Fruit fly (Drosophila melanogaster): ENCODE data around the gene CG34376.
A peak's percentile ranks its signal among the peaks of the same experiment; 100 is the strongest.

CG34376 gene

DNA sequence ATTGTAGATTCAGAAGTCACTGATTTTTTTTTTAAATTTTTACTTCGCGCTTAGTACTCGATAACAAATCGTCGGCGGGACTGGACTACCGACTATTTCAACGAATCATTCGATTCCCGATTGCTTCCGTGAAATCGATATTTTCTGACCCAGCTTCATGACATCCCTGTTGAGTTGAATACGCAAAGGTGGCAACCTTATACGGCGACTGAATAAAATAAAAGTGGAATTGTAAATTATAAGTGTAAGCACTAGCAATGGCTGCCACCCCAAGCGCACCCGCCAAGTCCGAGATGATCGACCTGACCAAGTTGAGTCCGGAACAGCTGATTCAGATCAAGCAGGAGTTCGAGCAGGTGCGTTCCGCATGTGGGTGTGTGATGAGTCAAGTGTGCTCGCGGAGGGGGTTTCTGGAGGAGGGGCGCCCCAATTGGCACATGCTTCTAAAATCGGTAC, 39.2 kb downstream of the CG34376 start, which contains the start of gene Pfdn5 (continued):
- TF ChIP-seq gsb-n (tag; optimal IDR thresholded peaks at IDR 0.05) (no peak), vnd (GFP tag; IDR thresholded peaks at IDR 0.05; ENCODE audit: partially characterized antibody) (peak; percentile 79), CG3281 (GFP tag; optimal IDR thresholded peaks at IDR 0.05) (no peak), Nf-YC (tag; optimal IDR thresholded peaks at IDR 0.05) (no peak), fd102C (GFP tag; optimal IDR thresholded peaks at IDR 0.05) (no peak), gfzf (GFP tag; optimal IDR thresholded peaks at IDR 0.05) (peak; percentile 38), sob (GFP tag; IDR thresholded peaks at IDR 0.05) (no peak), CG10431 (GFP tag; optimal IDR thresholded peaks at IDR 0.05) (no peak), CG12104 (GFP tag; optimal IDR thresholded peaks at IDR 0.05) (no peak), nom (GFP tag; optimal IDR thresholded peaks at IDR 0.05) (no peak), pan (optimal IDR thresholded peaks at IDR 0.05) (no peak), pan (GFP tag; optimal IDR thresholded peaks at IDR 0.05 in 1 of 2, IDR thresholded peaks at IDR 0.05 in 1 of 2) (no peak), Hr39 (optimal IDR thresholded peaks at IDR 0.05) (no peak), CG9215 (GFP tag; IDR thresholded peaks at IDR 0.05) (no peak), CG17568 (GFP tag; optimal IDR thresholded peaks at IDR 0.05) (no peak), Tbp (GFP tag; optimal IDR thresholded peaks at IDR 0.05) (no peak), CG7928 (GFP tag; optimal IDR thresholded peaks at IDR 0.05) (peak; percentile 53), dm (GFP tag; optimal IDR thresholded peaks at IDR 0.05) (peak; percentile 73), CG6254 (GFP tag; optimal IDR thresholded peaks at IDR 0.05) (no peak), vvl (GFP tag; IDR thresholded peaks at IDR 0.05) (no peak), CG32532 (GFP tag; IDR thresholded peaks at IDR 0.05) (no peak), CG42726 (GFP tag; IDR thresholded peaks at IDR 0.05; ENCODE audit: partially characterized antibody) (no peak), jigr1 (GFP tag; IDR thresholded peaks at IDR 0.05) (no peak), CG16863 (GFP tag; optimal IDR thresholded peaks at IDR 0.05) (no peak), dati (GFP tag; IDR thresholded peaks at IDR 0.05) (no peak), Atf3 (GFP tag; optimal IDR thresholded peaks at IDR 0.05) (no peak), CG9437 (GFP tag; optimal IDR thresholded peaks at IDR 0.05) (no peak), mirr (GFP tag; optimal IDR thresholded peaks at IDR 0.05) (no peak), fru (optimal IDR thresholded peaks at IDR 0.05) (no peak), eve (GFP tag; optimal IDR thresholded peaks at IDR 0.05) (no peak), CG4424 (GFP tag; optimal IDR thresholded peaks at IDR 0.05) (no peak), CG8359 (GFP tag; optimal IDR thresholded peaks at IDR 0.05; ENCODE audit: borderline replicate concordance) (no peak), Atf6 (GFP tag; IDR thresholded peaks at IDR 0.05) (no peak), nmo (GFP tag; optimal IDR thresholded peaks at IDR 0.05) (no peak), CoRest (tag; optimal IDR thresholded peaks at IDR 0.05) (no peak), CG43689 (GFP tag; IDR thresholded peaks at IDR 0.05) (no peak), prd (optimal IDR thresholded peaks at IDR 0.05) (no peak), prd (GFP tag; IDR thresholded peaks at IDR 0.05) (no peak), crp (GFP tag; optimal IDR thresholded peaks at IDR 0.05) (peak in 1 of 2 experiments; percentile 38), CG17802 (tag; optimal IDR thresholded peaks at IDR 0.05) (no peak), hbn (GFP tag; IDR thresholded peaks at IDR 0.05; ENCODE audit: partially characterized antibody) (peak; percentile 74), MESR4 (GFP tag; optimal IDR thresholded peaks at IDR 0.05) (peak; percentile 98), CG7745 (tag; optimal IDR thresholded peaks at IDR 0.05) (no peak), bcd (GFP tag; optimal IDR thresholded peaks at IDR 0.05) (no peak), pzg (GFP tag; optimal IDR thresholded peaks at IDR 0.05) (peak; percentile 93), CG12391 (tag; optimal IDR thresholded peaks at IDR 0.05) (no peak), CTCF (GFP tag; optimal IDR thresholded peaks at IDR 0.05) (no peak), CG16815 (GFP tag; optimal IDR thresholded peaks at IDR 0.05) (no peak), Antp (GFP tag; optimal IDR thresholded peaks at IDR 0.05) (peak; percentile 1), CG9797 (GFP tag; optimal IDR thresholded peaks at IDR 0.05) (peak; percentile 38), HmgZ (tag; optimal IDR thresholded peaks at IDR 0.05) (peak; percentile 73), Dref (GFP tag; IDR thresholded peaks at IDR 0.05) (peak; percentile 98), btn (GFP tag; optimal IDR thresholded peaks at IDR 0.05) (no peak)
